Worm (Caenorhabditis elegans) whole organism, young adult: ENCODE results near the gene R02F2.4.

Experiments
- ama-1 ChIP-seq, 3 experiments: fragments of 150-350 bp in 1 of 3; sonication (generic microtip) in 2 of 3; optimal IDR thresholded peaks; 2 replicates each; lab custom pipeline; 2014 to 2018; ENCODE audit warnings: missing biosample characterization in 2 of 3, missing genetic modification characterization in 2 of 3, missing genetic modification reagents in 2 of 3
- attf-3 ChIP-seq: fragments of 200-800 bp; sonication (Bioruptor generic); conservative IDR thresholded peaks from 2 replicates; pipeline ENCODE4 v1.3.6; 2022; ENCODE audit warnings: missing genetic modification reagents, missing genetic modification characterization, missing compliant biosample characterization
- bed-2 ChIP-seq: fragments of 200-800 bp; sonication (Bioruptor generic); IDR thresholded peaks from 2 replicates; pipeline ENCODE4 v1.3.6; 2022; ENCODE audit warnings: missing genetic modification reagents, missing genetic modification characterization, missing compliant biosample characterization
- ceh-40 ChIP-seq: fragments of 200-800 bp; sonication (Bioruptor generic); IDR thresholded peaks from 2 replicates; pipeline ENCODE4 v1.3.6; 2022; ENCODE audit warnings: missing genetic modification characterization, missing compliant biosample characterization
- pha-4 ChIP-seq: fragments of 150-350 bp; sonication (generic microtip); optimal IDR thresholded peaks from 2 replicates; lab custom pipeline; 2014; ENCODE audit warnings: missing biosample characterization, missing genetic modification reagents, missing genetic modification characterization

- no peak for TF ChIP-seq ama-1 (optimal IDR thresholded peaks at IDR 0.05; lab: Kevin White, UChicago)
- no peak for TF ChIP-seq ama-1 (GFP tag; optimal IDR thresholded peaks at IDR 0.05; lab: Kevin White, UChicago)
- no peak for TF ChIP-seq attf-3 (GFP tag; lab: Robert Waterston, UW)
- no peak for TF ChIP-seq ceh-40
- no peak for TF ChIP-seq pha-4 (tag; lab: Kevin White, UChicago)
- no peak for TF ChIP-seq bed-2 (GFP tag; lab: Robert Waterston, UW)
These were observed 6.1 kb upstream of the R02F2.4 start, which contains the start of gene R02F2.10 for ce11 chrIII:5478011-5478410.
